Worm (Caenorhabditis elegans) whole organism, L1 larva: ENCODE data around the gene col-83.

Source experiments
- C16A3.4 ChIP-seq: fragments of 150-350 bp; optimal IDR thresholded peaks from 2 replicates; lab custom pipeline; 2014; ENCODE audit warnings: missing biosample characterization, missing genetic modification characterization
- C34B4.2 ChIP-seq: sonication (generic microtip); optimal IDR thresholded peaks from 2 replicates; lab custom pipeline; 2017; ENCODE audit warnings: mild to moderate bottlenecking, missing genetic modification characterization, missing compliant biosample characterization
- Y116A8C.19 ChIP-seq: sonication (generic microtip); optimal IDR thresholded peaks from 2 replicates; lab custom pipeline; 2016; ENCODE audit warnings: missing compliant biosample characterization, missing genetic modification characterization, borderline replicate concordance
- alr-1 ChIP-seq: fragments of 200-800 bp; sonication (Bioruptor generic); optimal IDR thresholded peaks from 2 replicates; lab custom pipeline; 2018; ENCODE audit warnings: borderline replicate concordance, mild to moderate bottlenecking, missing genetic modification characterization, missing compliant biosample characterization
- aly-2 ChIP-seq: fragments of 150-350 bp; optimal IDR thresholded peaks from 2 replicates; lab custom pipeline; 2014; ENCODE audit warnings: missing biosample characterization, missing genetic modification characterization
- blmp-1 ChIP-seq: fragments of 150-350 bp; optimal IDR thresholded peaks from 2 replicates; lab custom pipeline; 2014; ENCODE audit warnings: missing biosample characterization, missing genetic modification characterization
- ceh-63 ChIP-seq: fragments of 200-800 bp; sonication (Bioruptor generic); optimal IDR thresholded peaks from 2 replicates; lab custom pipeline; 2018; ENCODE audit warnings: mild to moderate bottlenecking, missing genetic modification characterization, missing compliant biosample characterization
- ceh-8 ChIP-seq: fragments of 200-800 bp; sonication (Bioruptor generic); optimal IDR thresholded peaks from 2 replicates; lab custom pipeline; 2018; ENCODE audit warnings: mild to moderate bottlenecking, missing genetic modification characterization, moderate library complexity, missing compliant biosample characterization
- ceh-82 ChIP-seq, 3 experiments: fragments of 150-350 bp in 1 of 3; sonication (generic microtip) in 2 of 3; optimal IDR thresholded peaks; 2 replicates each; lab custom pipeline; 2014 to 2017; ENCODE audit warnings: missing biosample characterization in 3 of 3, missing genetic modification characterization in 3 of 3
- ceh-88 ChIP-seq: fragments of 200-800 bp; sonication (Bioruptor generic); IDR thresholded peaks from 2 replicates; pipeline ENCODE4 v1.3.6; 2022; ENCODE audit warnings: missing genetic modification characterization, missing compliant biosample characterization
- ceh-90 ChIP-seq: sonication (generic microtip); optimal IDR thresholded peaks from 2 replicates; lab custom pipeline; 2016; ENCODE audit warnings: missing genetic modification characterization, missing compliant biosample characterization
- dpl-1 ChIP-seq, 3 experiments: fragments of 150-350 bp in 2 of 3; sonication (generic microtip) in 1 of 3; optimal IDR thresholded peaks; 2 replicates each; lab custom pipeline; 2014 to 2017; ENCODE audit warnings: missing biosample characterization in 3 of 3, missing genetic modification characterization in 3 of 3, missing genetic modification reagents in 3 of 3
- dsc-1 ChIP-seq: sonication (generic microtip); optimal IDR thresholded peaks from 2 replicates; lab custom pipeline; 2016; ENCODE audit warnings: mild to moderate bottlenecking, missing genetic modification characterization, missing compliant biosample characterization
- efl-1 ChIP-seq, 4 experiments: fragments of 150-350 bp; optimal IDR thresholded peaks in 3 of 4; peaks in 1 of 4; 1 replicate in 1 of 4; 2 replicates in 3 of 4; lab custom pipeline; 2014; ENCODE audit warnings: missing biosample characterization in 2 of 4, missing genetic modification characterization in 2 of 4, missing genetic modification reagents in 2 of 4
- efl-3 ChIP-seq: fragments of 200-800 bp; sonication (Bioruptor generic); optimal IDR thresholded peaks from 2 replicates; lab custom pipeline; 2018; ENCODE audit warnings: mild to moderate bottlenecking, missing genetic modification characterization, missing compliant biosample characterization
- egl-27 ChIP-seq, 2 experiments: fragments of 150-350 bp in 1 of 2; sonication (generic microtip); optimal IDR thresholded peaks; 3 replicates each; lab custom pipeline; 2017 to 2018; ENCODE audit warnings: missing biosample characterization in 2 of 2, missing genetic modification characterization in 2 of 2, missing genetic modification reagents in 2 of 2
- fos-1 ChIP-seq: fragments of 150-350 bp; optimal IDR thresholded peaks from 2 replicates; lab custom pipeline; 2014; ENCODE audit warnings: missing biosample characterization, missing genetic modification characterization
- grh-1 ChIP-seq: fragments of 200-800 bp; sonication (Bioruptor generic); IDR thresholded peaks from 2 replicates; pipeline ENCODE4 v1.3.6; 2022; ENCODE audit warnings: missing genetic modification reagents, missing genetic modification characterization, missing compliant biosample characterization
- hlh-4 ChIP-seq: sonication (generic microtip); optimal IDR thresholded peaks from 2 replicates; lab custom pipeline; 2016; ENCODE audit warnings: mild to moderate bottlenecking, missing genetic modification characterization, missing compliant biosample characterization
- jun-1 ChIP-seq: fragments of 150-350 bp; optimal IDR thresholded peaks from 2 replicates; lab custom pipeline; 2014; ENCODE audit warnings: missing biosample characterization, missing genetic modification reagents, missing genetic modification characterization
- lin-14 ChIP-seq: fragments of 200-800 bp; sonication (Bioruptor generic); optimal IDR thresholded peaks from 2 replicates; lab custom pipeline; 2018; ENCODE audit warnings: mild to moderate bottlenecking, missing genetic modification characterization, moderate library complexity, missing compliant biosample characterization
- lir-3 ChIP-seq: sonication (generic microtip); optimal IDR thresholded peaks from 2 replicates; lab custom pipeline; 2016; ENCODE audit warnings: mild to moderate bottlenecking, missing genetic modification characterization, moderate library complexity, missing compliant biosample characterization; ENCODE audit not compliant: poor library complexity
- lsy-2 ChIP-seq, 2 experiments: fragments of 150-350 bp; optimal IDR thresholded peaks; 2 replicates each; lab custom pipeline; 2014; ENCODE audit warnings: missing biosample characterization in 2 of 2, missing genetic modification characterization in 2 of 2
- mep-1 ChIP-seq: fragments of 150-350 bp; optimal IDR thresholded peaks from 2 replicates; lab custom pipeline; 2014; ENCODE audit warnings: missing biosample characterization, missing genetic modification characterization
- nhr-20 ChIP-seq: sonication (generic microtip); optimal IDR thresholded peaks from 2 replicates; lab custom pipeline; 2016; ENCODE audit warnings: mild to moderate bottlenecking, missing genetic modification characterization, missing compliant biosample characterization
- nhr-237 ChIP-seq: fragments of 150-350 bp; optimal IDR thresholded peaks from 2 replicates; lab custom pipeline; 2014; ENCODE audit warnings: missing biosample characterization, missing genetic modification characterization
- nhr-28 ChIP-seq: fragments of 150-350 bp; optimal IDR thresholded peaks from 2 replicates; lab custom pipeline; 2014; ENCODE audit warnings: missing biosample characterization, missing genetic modification characterization
- nhr-71 ChIP-seq: sonication (generic microtip); optimal IDR thresholded peaks from 2 replicates; lab custom pipeline; 2016; ENCODE audit warnings: mild to moderate bottlenecking, missing genetic modification characterization, moderate library complexity, missing compliant biosample characterization
- nhr-85 ChIP-seq: sonication (generic microtip); peaks from one replicate; lab custom pipeline; 2016; ENCODE audit warnings: missing genetic modification characterization, inconsistent platforms, missing compliant biosample characterization
- snu-23 ChIP-seq: sonication (generic microtip); optimal IDR thresholded peaks from 2 replicates; lab custom pipeline; 2016; ENCODE audit warnings: missing genetic modification characterization, missing compliant biosample characterization
- sox-4 ChIP-seq: sonication (generic microtip); optimal IDR thresholded peaks from 2 replicates; lab custom pipeline; 2016; ENCODE audit warnings: missing genetic modification characterization, missing compliant biosample characterization
- sptf-1 ChIP-seq: fragments of 150-350 bp; optimal IDR thresholded peaks from 2 replicates; lab custom pipeline; 2014; ENCODE audit warnings: missing biosample characterization, missing genetic modification characterization
- unc-130 ChIP-seq: fragments of 150-350 bp; optimal IDR thresholded peaks from 2 replicates; lab custom pipeline; 2017; ENCODE audit warnings: missing biosample characterization, missing genetic modification characterization, inconsistent platforms
- unc-30 ChIP-seq: sonication (generic microtip); optimal IDR thresholded peaks from 2 replicates; lab custom pipeline; 2017; ENCODE audit warnings: missing biosample characterization, missing genetic modification characterization
- xbp-1 ChIP-seq: sonication (generic microtip); optimal IDR thresholded peaks from 2 replicates; lab custom pipeline; 2016; ENCODE audit warnings: missing genetic modification characterization, missing compliant biosample characterization

Gene col-83

ce11 chrII:11020707-11021106 lies 25.1 kb downstream of the col-83 start:
- TF ChIP-seq nhr-20 (tag; lab: Kevin White, UChicago) (peak; percentile 24), ceh-90 (tag; lab: Kevin White, UChicago) (no peak), snu-23 (GFP tag; lab: Kevin White, UChicago) (peak; percentile 0), lin-14 (GFP tag; lab: Kevin White, UChicago) (peak; percentile 73), C16A3.4 (tag; lab: Kevin White, UChicago) (peak; percentile 3), nhr-85 (tag; lab: Kevin White, UChicago) (peak; percentile 89), efl-1 (optimal IDR thresholded peaks at IDR 0.05; lab: Kevin White, UChicago) (no peak), efl-1 (GFP tag; optimal IDR thresholded peaks at IDR 0.05 in 1 of 2; lab: Kevin White, UChicago) (peak in 1 of 2 experiments; percentile 70), nhr-71 (tag; lab: Kevin White, UChicago) (peak; percentile 19), sptf-1 (no peak), grh-1 (GFP tag; lab: Robert Waterston, UW) (0 out of 2 replicates have a peak, but pooled peaks have one; percentile 35), lsy-2 (tag; optimal IDR thresholded peaks at IDR 0.05; lab: Kevin White, UChicago) (peak in 1 of 2 experiments; percentile 9), unc-130 (tag; lab: Kevin White, UChicago) (no peak), hlh-4 (tag; lab: Kevin White, UChicago) (no peak), blmp-1 (tag; lab: Kevin White, UChicago) (peak; percentile 81), nhr-237 (tag; lab: Kevin White, UChicago) (no peak)

- TF ChIP-seq ceh-88 (GFP tag; lab: Robert Waterston, UW) (no peak), Y116A8C.19 (tag; lab: Kevin White, UChicago) (no peak), nhr-85 (tag; lab: Kevin White, UChicago) (peak; percentile 88), egl-27 (tag; optimal IDR thresholded peaks at IDR 0.05; lab: Kevin White, UChicago) (no peak), efl-3 (GFP tag; lab: Kevin White, UChicago) (no peak), lin-14 (GFP tag; lab: Kevin White, UChicago) (peak; percentile 56), aly-2 (tag; lab: Kevin White, UChicago) (no peak)
- TF ChIP-seq, all 84 proteins: peak for 2
These were observed 28.9 kb downstream of the col-83 start for ce11 chrII:11016884-11017283.

DNA sequence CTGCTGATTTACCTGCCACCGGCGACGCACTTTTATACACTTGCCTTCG lies 29.1 kb downstream of the col-83 start, which contains the start of gene ram-2:
TSS of gene ram-2 (minus strand) at position 47 of the 49 bp plus-strand sequence.
- TF ChIP-seq jun-1 (tag; lab: Kevin White, UChicago) (no peak), ceh-88 (GFP tag; lab: Robert Waterston, UW) (no peak), fos-1 (tag; lab: Kevin White, UChicago) (no peak), aly-2 (tag; lab: Kevin White, UChicago) (no peak), alr-1 (tag; lab: Kevin White, UChicago) (no peak), lsy-2 (tag; optimal IDR thresholded peaks at IDR 0.05; lab: Kevin White, UChicago) (no peak), ceh-63 (GFP tag; lab: Kevin White, UChicago) (no peak), unc-30 (no peak), sox-4 (no peak), xbp-1 (tag; lab: Kevin White, UChicago) (no peak), dpl-1 (GFP tag; optimal IDR thresholded peaks at IDR 0.05; lab: Kevin White, UChicago) (no peak), ceh-82 (tag; optimal IDR thresholded peaks at IDR 0.05; lab: Kevin White, UChicago) (no peak), C34B4.2 (tag; lab: Kevin White, UChicago) (no peak), lir-3 (tag; lab: Kevin White, UChicago) (no peak), mep-1 (tag; lab: Kevin White, UChicago) (no peak)

ce11 chrII:11016435-11016834 lies 29.3 kb downstream of the col-83 start:
- no peak for TF ChIP-seq efl-1 (optimal IDR thresholded peaks at IDR 0.05; lab: Kevin White, UChicago)
- peak in 1 of 2 experiments; percentile 14 for TF ChIP-seq efl-1 (GFP tag; optimal IDR thresholded peaks at IDR 0.05 in 1 of 2; lab: Kevin White, UChicago)
- TF ChIP-seq blmp-1 (tag; lab: Kevin White, UChicago) = no peak
- no peak for TF ChIP-seq dsc-1 (tag; lab: Kevin White, UChicago)

DNA sequence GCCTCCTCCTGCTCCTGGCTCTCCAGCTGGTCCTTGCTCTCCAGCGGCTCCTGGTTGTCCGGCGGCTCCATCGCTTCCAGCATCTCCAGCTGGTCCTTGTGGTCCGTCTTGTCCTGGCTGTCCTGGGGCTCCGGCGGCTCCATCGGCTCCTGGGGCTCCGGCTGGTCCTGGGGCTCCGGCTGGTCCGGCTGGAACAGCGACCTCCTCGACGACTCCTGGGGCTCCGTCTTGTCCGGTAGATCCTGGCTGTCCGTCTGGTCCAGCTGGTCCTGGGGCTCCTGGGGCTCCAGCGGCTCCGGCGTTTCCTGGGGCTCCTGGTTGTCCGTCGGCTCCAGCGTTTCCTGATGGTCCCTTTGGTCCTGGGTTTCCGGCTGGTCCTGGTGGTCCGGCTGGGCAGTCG lies 30.0 kb downstream of the col-83 start:
- TF ChIP-seq nhr-28 (tag; lab: Kevin White, UChicago) (no peak), ceh-8 (GFP tag; lab: Kevin White, UChicago) (peak; percentile 84)
